Fruit fly (Drosophila melanogaster) S2 (cell line): ENCODE measurements around the gene CG9426.

Experiments
- CG8478 ChIP-seq: fragments of >200 bp; optimal IDR thresholded peaks from 2 replicates; lab custom pipeline; 2018
- CTCF ChIP-seq, 2 experiments: fragments of >200 bp; optimal IDR thresholded peaks; 2 replicates each; lab custom pipeline; 2018

DNA sequence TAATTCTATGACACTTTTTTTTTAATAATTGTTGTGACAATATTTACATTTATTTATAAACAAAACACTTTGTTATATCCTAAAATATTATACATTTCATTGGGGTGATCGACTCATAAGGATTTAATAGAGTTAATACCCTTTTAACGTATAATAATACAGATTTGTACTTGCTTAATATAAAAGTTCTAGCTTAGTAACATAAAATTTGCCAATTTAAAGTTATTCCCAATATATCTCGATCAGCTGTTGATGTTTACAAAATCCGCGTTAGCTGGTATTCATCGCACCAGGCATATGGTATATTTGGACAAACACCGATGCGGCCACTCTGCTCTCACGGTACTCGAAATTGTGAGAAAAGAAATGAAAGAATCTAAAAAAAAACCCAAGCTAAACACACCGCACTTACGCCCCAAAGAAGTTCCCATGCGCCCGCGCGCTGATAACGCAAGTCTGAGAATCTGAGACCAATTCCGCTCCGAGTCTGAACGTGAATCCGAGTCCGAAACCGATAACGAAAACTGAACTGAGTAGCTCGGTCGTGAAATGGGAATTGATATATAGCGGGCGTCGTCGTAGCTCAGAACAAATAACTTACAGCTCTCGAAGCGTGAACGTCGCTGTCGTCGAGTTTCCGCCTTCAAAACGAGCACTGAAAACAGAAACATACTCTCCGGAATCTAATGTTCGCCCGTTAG, 16.1 kb downstream of the CG9426 start, which contains the start of gene Pect:
- TF ChIP-seq CTCF (optimal IDR thresholded peaks at IDR 0.05; lab: Kevin White, UChicago) (no peak), CG8478 (lab: Kevin White, UChicago) (no peak)
